Worm (Caenorhabditis elegans) whole organism, L4 larva: ENCODE measurements around the gene F46F5.10.
"Not testable (repeated sequence)": the region's sequence is repeated elsewhere in the genome, so short reads cannot be mapped to it uniquely, and the experiment has no call there.

Experiments used
- F49E8.2 ChIP-seq: sonication (generic microtip); optimal IDR thresholded peaks from 2 replicates; lab custom pipeline; 2016; ENCODE audit warnings: missing compliant biosample characterization, mild to moderate bottlenecking, missing genetic modification characterization, borderline replicate concordance
- T26A8.4 ChIP-seq: fragments of 200-800 bp; sonication (Bioruptor generic); IDR thresholded peaks from 2 replicates; pipeline ENCODE4 v1.3.6; 2022; ENCODE audit warnings: missing genetic modification characterization, missing compliant biosample characterization
- Y105C5A.15 ChIP-seq: fragments of 200-800 bp; sonication (Bioruptor generic); IDR thresholded peaks from 2 replicates; pipeline ENCODE4 v1.3.6; 2022; ENCODE audit warnings: missing genetic modification characterization, missing compliant biosample characterization
- Y48G9A.11 ChIP-seq: fragments of 200-800 bp; sonication (Bioruptor generic); IDR thresholded peaks from 2 replicates; pipeline ENCODE4 v1.3.6; 2022; ENCODE audit warnings: missing genetic modification reagents, missing genetic modification characterization, missing compliant biosample characterization
- Y75B8A.6 ChIP-seq: fragments of 200-800 bp; sonication (Bioruptor generic); IDR thresholded peaks from 2 replicates; pipeline ENCODE4 v1.3.6; 2022; ENCODE audit warnings: missing genetic modification reagents, missing genetic modification characterization, missing compliant biosample characterization
- aha-1 ChIP-seq: fragments of 150-350 bp; peaks from one replicate; lab custom pipeline; 2014; ENCODE audit warnings: missing biosample characterization, missing genetic modification characterization
- ceh-82 ChIP-seq: sonication (generic microtip); optimal IDR thresholded peaks from 2 replicates; lab custom pipeline; 2017; ENCODE audit warnings: missing biosample characterization, missing genetic modification characterization
- cey-2 ChIP-seq: sonication (generic microtip); optimal IDR thresholded peaks from 3 replicates; lab custom pipeline; 2017; ENCODE audit warnings: missing genetic modification characterization, mild to moderate bottlenecking, missing compliant biosample characterization, antibody characterized with exemption, borderline replicate concordance; ENCODE audit not compliant: insufficient read depth
- ctbp-1 ChIP-seq: fragments of 200-800 bp; sonication (Bioruptor generic); IDR thresholded peaks from 2 replicates; pipeline ENCODE4 v1.3.6; 2022; ENCODE audit warnings: missing genetic modification reagents, missing genetic modification characterization, missing compliant biosample characterization
- daf-12 ChIP-seq: fragments of 150-350 bp; optimal IDR thresholded peaks from 2 replicates; lab custom pipeline; 2014; ENCODE audit warnings: missing biosample characterization, missing genetic modification reagents, missing genetic modification characterization
- dmd-8 ChIP-seq: fragments of 200-800 bp; sonication (Bioruptor generic); IDR thresholded peaks from 2 replicates; pipeline ENCODE4 v1.3.6; 2022; ENCODE audit warnings: missing genetic modification characterization, missing compliant biosample characterization
- dmd-9 ChIP-seq: fragments of 200-800 bp; sonication (Bioruptor generic); IDR thresholded peaks from 2 replicates; pipeline ENCODE4 v1.3.6; 2022; ENCODE audit warnings: missing genetic modification reagents, missing genetic modification characterization, missing compliant biosample characterization
- dpl-1 ChIP-seq: fragments of 150-350 bp; optimal IDR thresholded peaks from 2 replicates; lab custom pipeline; 2014; ENCODE audit warnings: missing biosample characterization, missing genetic modification reagents, missing genetic modification characterization
- duxl-1 ChIP-seq: sonication (generic microtip); optimal IDR thresholded peaks from 2 replicates; lab custom pipeline; 2016; ENCODE audit warnings: mild to moderate bottlenecking, missing genetic modification characterization, moderate library complexity, missing compliant biosample characterization; ENCODE audit not compliant: poor library complexity
- egl-43 ChIP-seq: fragments of 200-800 bp; sonication (Bioruptor generic); IDR thresholded peaks from 2 replicates; pipeline ENCODE4 v1.3.6; 2022; ENCODE audit warnings: missing genetic modification reagents, missing genetic modification characterization, missing compliant biosample characterization
- fkh-10 ChIP-seq: fragments of 150-350 bp; optimal IDR thresholded peaks from 2 replicates; lab custom pipeline; 2014; ENCODE audit warnings: missing biosample characterization, missing genetic modification reagents, missing genetic modification characterization
- hif-1 ChIP-seq, 2 experiments: sonication (generic microtip); optimal IDR thresholded peaks; 2 replicates each; lab custom pipeline; 2016 to 2017; ENCODE audit warnings: missing compliant biosample characterization in 2 of 2, missing genetic modification characterization in 2 of 2, missing genetic modification reagents in 2 of 2, missing genotype in 2 of 2, mild to moderate bottlenecking in 1 of 2
- hlh-30 ChIP-seq: sonication (generic microtip); optimal IDR thresholded peaks from 2 replicates; lab custom pipeline; 2017; ENCODE audit warnings: antibody characterized with exemption, mild to moderate bottlenecking, missing genetic modification characterization, missing compliant biosample characterization; ENCODE audit not compliant: insufficient read depth
- hmg-1.1 ChIP-seq: fragments of 200-800 bp; sonication (Bioruptor generic); IDR thresholded peaks from 2 replicates; pipeline ENCODE4 v1.3.6; 2022; ENCODE audit warnings: missing genetic modification reagents, missing genetic modification characterization, missing compliant biosample characterization
- lin-38 ChIP-seq: fragments of 200-800 bp; sonication (Bioruptor generic); IDR thresholded peaks from 2 replicates; pipeline ENCODE4 v1.3.6; 2022; ENCODE audit warnings: missing genetic modification reagents, missing genetic modification characterization, missing compliant biosample characterization
- madf-9 ChIP-seq: fragments of 200-800 bp; sonication (Bioruptor generic); conservative IDR thresholded peaks from 2 replicates; pipeline ENCODE4 v1.3.6; 2022; ENCODE audit warnings: missing genetic modification reagents, missing genetic modification characterization, missing compliant biosample characterization
- mes-2 ChIP-seq: sonication (generic microtip); optimal IDR thresholded peaks from 2 replicates; lab custom pipeline; 2016; ENCODE audit warnings: missing genotype, mild to moderate bottlenecking, missing genetic modification characterization, missing compliant biosample characterization; ENCODE audit not compliant: poor library complexity, severe bottlenecking
- mxl-2 ChIP-seq: fragments of 200-800 bp; sonication (Bioruptor generic); conservative IDR thresholded peaks from 2 replicates; pipeline ENCODE4 v1.3.6; 2022; ENCODE audit warnings: missing genetic modification reagents, missing genetic modification characterization, missing compliant biosample characterization
- nhr-42 ChIP-seq: fragments of 200-800 bp; sonication (Bioruptor generic); IDR thresholded peaks from 2 replicates; pipeline ENCODE4 v1.3.6; 2022; ENCODE audit warnings: missing genetic modification characterization, missing compliant biosample characterization
- nhr-6 ChIP-seq: fragments of 150-350 bp; optimal IDR thresholded peaks from 2 replicates; lab custom pipeline; 2014; ENCODE audit warnings: missing biosample characterization, missing genetic modification characterization
- php-3 ChIP-seq: fragments of 200-800 bp; sonication (Bioruptor generic); IDR thresholded peaks from 2 replicates; pipeline ENCODE4 v1.3.6; 2022; ENCODE audit warnings: missing genetic modification reagents, missing genetic modification characterization, missing compliant biosample characterization
- rbr-2 ChIP-seq: sonication (generic microtip); optimal IDR thresholded peaks from 2 replicates; lab custom pipeline; 2016; ENCODE audit warnings: missing genotype, missing genetic modification characterization, missing compliant biosample characterization
- saeg-2 ChIP-seq: fragments of 200-800 bp; sonication (Bioruptor generic); IDR thresholded peaks from 2 replicates; pipeline ENCODE4 v1.3.6; 2022; ENCODE audit warnings: missing genetic modification reagents, missing genetic modification characterization, missing compliant biosample characterization
- sdz-12 ChIP-seq: fragments of 200-800 bp; sonication (Bioruptor generic); optimal IDR thresholded peaks from 2 replicates; lab custom pipeline; 2018; ENCODE audit warnings: mild to moderate bottlenecking, missing genetic modification characterization, missing compliant biosample characterization
- spr-3 ChIP-seq: fragments of 200-800 bp; sonication (Bioruptor generic); optimal IDR thresholded peaks from 2 replicates; lab custom pipeline; 2018; ENCODE audit warnings: mild to moderate bottlenecking, missing genetic modification characterization, missing compliant biosample characterization
- tra-1 ChIP-seq: fragments of 200-800 bp; sonication (Bioruptor generic); IDR thresholded peaks from 2 replicates; pipeline ENCODE4 v1.3.6; 2022; ENCODE audit warnings: missing genetic modification reagents, missing genetic modification characterization, missing compliant biosample characterization
- unc-62 ChIP-seq, 3 experiments: fragments of 150-350 bp in 1 of 3; sonication (generic microtip); optimal IDR thresholded peaks in 2 of 3; peaks in 1 of 3; 1 replicate in 1 of 3; 2 replicates in 2 of 3; lab custom pipeline; 2014 to 2017; ENCODE audit warnings: missing biosample characterization in 3 of 3, missing genetic modification characterization in 3 of 3, missing genetic modification reagents in 3 of 3, missing genotype in 1 of 3
- zip-2 ChIP-seq: fragments of 150-350 bp; optimal IDR thresholded peaks from 2 replicates; lab custom pipeline; 2014; ENCODE audit warnings: missing biosample characterization, missing genetic modification characterization

The F46F5.10 gene

DNA sequence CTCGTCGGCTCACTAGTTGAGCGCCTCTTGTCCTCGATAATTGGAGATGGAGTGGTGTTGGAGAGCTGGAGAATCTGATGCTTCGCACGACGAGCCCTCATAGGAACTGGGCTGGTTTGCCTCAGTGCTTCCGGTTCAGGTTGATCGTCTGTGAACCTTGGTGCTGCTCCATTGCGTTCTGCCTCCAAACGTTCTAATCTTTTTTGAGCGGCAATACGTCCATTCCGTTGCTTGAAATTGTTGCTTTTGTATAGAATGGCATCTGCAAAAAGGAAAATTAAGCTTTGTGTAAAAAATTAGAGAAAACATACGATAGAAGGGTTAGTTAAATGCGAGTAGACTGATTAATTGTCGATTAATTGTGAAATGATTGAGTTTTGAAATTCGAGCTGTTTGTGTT, 10.7 kb upstream of the F46F5.10 start, which contains the start of gene F46F5.5 (continued):
- TF ChIP-seq spr-3 = no peak
- no peak for TF ChIP-seq rbr-2 (tag; lab: Kevin White, UChicago)
- TF ChIP-seq, all 104 proteins: peak for 0

ce11 chrII:814737-815136, 8.9 kb upstream of the F46F5.10 start, which contains the start of gene msrp-3:
Gene msrp-3 (minus strand): TSS chrII:814837.
- TF ChIP-seq hmg-1.1 (GFP tag; lab: Robert Waterston, UW) = no peak

DNA sequence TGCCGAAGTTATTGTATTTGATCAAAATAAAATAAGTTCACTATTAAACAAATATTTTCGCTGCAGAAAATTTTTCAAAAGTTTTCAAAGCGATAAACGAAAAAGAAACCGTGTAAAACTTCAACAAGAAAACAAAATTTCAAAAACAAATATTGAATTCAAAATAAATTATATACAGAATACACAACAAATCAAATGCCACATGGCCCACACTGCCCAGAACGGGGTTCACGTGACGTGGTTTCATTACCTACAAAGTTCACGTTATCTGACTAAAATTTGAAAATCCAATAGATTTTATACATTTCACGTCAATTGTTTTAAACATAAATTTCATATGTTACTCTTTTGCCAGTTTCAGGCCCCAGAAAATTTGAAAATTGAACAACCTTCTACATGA, 3.1 kb upstream of the F46F5.10 start, which contains the start of gene F46F5.7:
F46F5.7 (minus strand) TSS at position 101 of the 400 bp plus-strand sequence.
- no peak for TF ChIP-seq php-3
- TF ChIP-seq nhr-42 (GFP tag; lab: Robert Waterston, UW) = no peak
- TF ChIP-seq zip-2 (tag; lab: Kevin White, UChicago) = no peak
- TF ChIP-seq sdz-12 (GFP tag; lab: Kevin White, UChicago) = no peak
- TF ChIP-seq cey-2 (tag; lab: Kevin White, UChicago) = no peak
- TF ChIP-seq dpl-1 = no peak
- TF ChIP-seq Y48G9A.11 (GFP tag; lab: Robert Waterston, UW) = no peak
- TF ChIP-seq egl-43 (GFP tag; lab: Robert Waterston, UW) = no peak
- TF ChIP-seq, all 104 proteins: peak for 0

- TF ChIP-seq unc-62 (GFP tag; optimal IDR thresholded peaks at IDR 0.05 in 1 of 2; lab: Kevin White, UChicago) (peak in 1 of 2 experiments; percentile 73), unc-62 (tag; optimal IDR thresholded peaks at IDR 0.05; lab: Kevin White, UChicago) (no peak), tra-1 (no peak)
Measured at ce11 chrII:821514-821913, 2.1 kb upstream of the F46F5.10 start, which contains the start of gene F46F5.8. Gene F46F5.8 (minus strand): TSS chrII:821614.

DNA sequence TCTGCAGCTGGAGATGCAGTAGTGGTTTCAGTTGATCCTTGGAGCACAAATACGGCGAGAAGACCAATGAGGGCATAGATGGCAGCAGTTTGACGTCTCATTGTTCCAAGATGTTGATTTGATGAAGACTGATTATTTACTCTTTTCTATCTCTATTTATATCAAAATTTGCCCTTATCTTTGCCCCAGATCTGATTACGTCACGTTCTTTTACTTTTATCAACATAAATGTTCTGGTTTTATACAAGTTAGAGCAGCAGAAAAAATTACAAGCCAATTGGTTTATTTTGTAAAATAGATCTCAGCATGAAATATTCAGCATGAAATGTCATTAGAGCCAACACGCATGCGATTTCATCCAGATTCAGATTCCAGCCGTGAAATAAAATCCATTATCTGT, 899 bp upstream of the F46F5.10 start, which contains the start of gene msrp-4:
msrp-4 (minus strand) TSS at position 101 of the 400 bp plus-strand sequence.
- not testable (repeated sequence) for TF ChIP-seq duxl-1 (tag; lab: Kevin White, UChicago); madf-9 (GFP tag; lab: Robert Waterston, UW); fkh-10 (GFP tag; lab: Kevin White, UChicago)

ce11 chrII:825521-825920, 1.9 kb downstream of the F46F5.10 start, which contains the start of gene F28A10.1:
Gene F28A10.1 (plus strand): TSS chrII:825821.
- TF ChIP-seq aha-1 (tag; lab: Kevin White, UChicago) (peak; percentile 8), hlh-30 (tag; lab: Kevin White, UChicago) (no peak), T26A8.4 (GFP tag; lab: Robert Waterston, UW) (no peak), Y105C5A.15 (GFP tag; lab: Robert Waterston, UW) (no peak), nhr-6 (no peak), hif-1 (tag; optimal IDR thresholded peaks at IDR 0.05; lab: Kevin White, UChicago) (no peak), ctbp-1 (GFP tag; lab: Robert Waterston, UW) (no peak)

DNA sequence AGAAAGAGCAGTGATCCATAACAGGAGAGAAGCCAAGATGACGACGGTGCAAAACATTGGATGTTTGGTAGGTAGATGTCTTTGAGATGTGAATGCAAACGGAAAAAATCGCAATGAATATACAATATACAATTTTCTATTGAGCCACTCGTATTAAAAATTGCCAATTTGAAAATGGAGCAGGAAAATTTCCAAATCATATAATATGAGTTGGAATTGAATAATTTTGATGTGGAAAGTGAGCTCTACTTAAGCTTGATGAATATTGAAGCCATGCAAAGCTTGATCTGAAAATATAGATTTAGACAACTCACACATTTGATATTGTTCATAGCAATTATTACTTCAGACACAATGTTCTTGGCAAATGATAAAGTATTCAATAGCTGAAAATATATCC, 14.8 kb downstream of the F46F5.10 start, which contains the start of gene F28A10.8:
F28A10.8 (minus strand) TSS at position 101 of the 400 bp plus-strand sequence.
- TF ChIP-seq fkh-10 (GFP tag; lab: Kevin White, UChicago) (no peak), F49E8.2 (tag; lab: Kevin White, UChicago) (no peak), ceh-82 (tag; lab: Kevin White, UChicago) (no peak), saeg-2 (GFP tag; lab: Robert Waterston, UW) (no peak), Y75B8A.6 (GFP tag; lab: Robert Waterston, UW) (no peak), lin-38 (GFP tag; lab: Robert Waterston, UW) (no peak), dmd-8 (no peak), dmd-9 (GFP tag; lab: Robert Waterston, UW) (no peak), hmg-1.1 (GFP tag; lab: Robert Waterston, UW) (no peak), mes-2 (tag; lab: Kevin White, UChicago) (no peak), mxl-2 (GFP tag; lab: Robert Waterston, UW) (no peak), daf-12 (tag; lab: Kevin White, UChicago) (no peak), cey-2 (tag; lab: Kevin White, UChicago) (no peak)
